Worm (Caenorhabditis elegans) whole organism, L3 larva: Measurements from ENCODE around the gene ani-3.

Experiments used
- ZK546.5 ChIP-seq: sonication (generic microtip); optimal IDR thresholded peaks from 2 replicates; lab custom pipeline; 2017; ENCODE audit warnings: missing biosample characterization, missing genetic modification characterization
- aly-2 ChIP-seq: fragments of 150-350 bp; optimal IDR thresholded peaks from 2 replicates; lab custom pipeline; 2014; ENCODE audit warnings: missing biosample characterization, missing genetic modification characterization
- ama-1 ChIP-seq: fragments of 150-350 bp; optimal IDR thresholded peaks from 2 replicates; lab custom pipeline; 2018
- ceh-16 ChIP-seq: sonication (generic microtip); optimal IDR thresholded peaks from 2 replicates; lab custom pipeline; 2017; ENCODE audit warnings: missing biosample characterization, missing genetic modification characterization
- ceh-28 ChIP-seq: fragments of 150-350 bp; optimal IDR thresholded peaks from 2 replicates; lab custom pipeline; 2014; ENCODE audit warnings: missing biosample characterization, missing genetic modification reagents, missing genetic modification characterization
- ceh-9 ChIP-seq: sonication (generic microtip); optimal IDR thresholded peaks from 2 replicates; lab custom pipeline; 2018; ENCODE audit warnings: missing biosample characterization, missing genetic modification characterization
- daf-12 ChIP-seq: fragments of 150-350 bp; optimal IDR thresholded peaks from 2 replicates; lab custom pipeline; 2014; ENCODE audit warnings: missing biosample characterization, missing genetic modification reagents, missing genetic modification characterization
- elt-1 ChIP-seq: fragments of 150-350 bp; optimal IDR thresholded peaks from 2 replicates; lab custom pipeline; 2014; ENCODE audit warnings: missing biosample characterization, missing genetic modification characterization
- elt-2 ChIP-seq: sonication (generic microtip); optimal IDR thresholded peaks from 2 replicates; lab custom pipeline; 2016; ENCODE audit warnings: missing genetic modification reagents, mild to moderate bottlenecking, missing genetic modification characterization, missing compliant biosample characterization
- eor-1 ChIP-seq, 2 experiments: fragments of 150-350 bp; optimal IDR thresholded peaks; 2 replicates each; lab custom pipeline; 2014 to 2018; ENCODE audit warnings: missing biosample characterization in 2 of 2, missing genetic modification characterization in 2 of 2
- fkh-10 ChIP-seq: sonication (generic microtip); optimal IDR thresholded peaks from 2 replicates; lab custom pipeline; 2017; ENCODE audit warnings: missing biosample characterization, missing genetic modification reagents, missing genetic modification characterization
- fos-1 ChIP-seq: fragments of 150-350 bp; optimal IDR thresholded peaks from 2 replicates; lab custom pipeline; 2014; ENCODE audit warnings: missing biosample characterization, missing genetic modification characterization
- hmg-11 ChIP-seq: sonication (generic microtip); optimal IDR thresholded peaks from 2 replicates; lab custom pipeline; 2016; ENCODE audit warnings: missing genetic modification characterization, missing compliant biosample characterization
- jun-1 ChIP-seq: fragments of 150-350 bp; optimal IDR thresholded peaks from 2 replicates; lab custom pipeline; 2014; ENCODE audit warnings: missing biosample characterization, missing genetic modification reagents, missing genetic modification characterization
- lin-15B ChIP-seq: fragments of 150-350 bp; optimal IDR thresholded peaks from 2 replicates; lab custom pipeline; 2014; ENCODE audit warnings: missing biosample characterization, missing genetic modification characterization
- lsy-12 ChIP-seq: sonication (generic microtip); optimal IDR thresholded peaks from 2 replicates; lab custom pipeline; 2016; ENCODE audit warnings: mild to moderate bottlenecking, missing genetic modification characterization, missing compliant biosample characterization
- mdl-1 ChIP-seq: fragments of 150-350 bp; optimal IDR thresholded peaks from 2 replicates; lab custom pipeline; 2014; ENCODE audit warnings: missing biosample characterization, missing genetic modification characterization
- nfya-1 ChIP-seq: sonication (generic microtip); optimal IDR thresholded peaks from 2 replicates; lab custom pipeline; 2017; ENCODE audit warnings: missing genetic modification characterization, mild to moderate bottlenecking, missing compliant biosample characterization, antibody characterized with exemption, moderate library complexity; ENCODE audit not compliant: insufficient read depth
- nhr-11 ChIP-seq: fragments of 150-350 bp; optimal IDR thresholded peaks from 2 replicates; lab custom pipeline; 2014; ENCODE audit warnings: missing biosample characterization, missing genetic modification characterization
- nhr-23 ChIP-seq: fragments of 150-350 bp; optimal IDR thresholded peaks from 2 replicates; lab custom pipeline; 2014; ENCODE audit warnings: missing biosample characterization, missing genetic modification reagents, missing genetic modification characterization
- nhr-43 ChIP-seq: sonication (generic microtip); optimal IDR thresholded peaks from 2 replicates; lab custom pipeline; 2016; ENCODE audit warnings: mild to moderate bottlenecking, missing genetic modification characterization, missing compliant biosample characterization; ENCODE audit not compliant: poor library complexity, severe bottlenecking
- nhr-67 ChIP-seq: fragments of 150-350 bp; optimal IDR thresholded peaks from 2 replicates; lab custom pipeline; 2014; ENCODE audit warnings: missing biosample characterization, missing genetic modification characterization
- nhr-76 ChIP-seq: fragments of 150-350 bp; sonication (generic microtip); optimal IDR thresholded peaks from 5 replicates; lab custom pipeline; 2014; ENCODE audit warnings: missing biosample characterization, missing genetic modification characterization
- nhr-77 ChIP-seq: fragments of 150-350 bp; optimal IDR thresholded peaks from 2 replicates; lab custom pipeline; 2014; ENCODE audit warnings: missing biosample characterization, missing genetic modification characterization
- pqm-1 ChIP-seq: fragments of 150-350 bp; optimal IDR thresholded peaks from 2 replicates; lab custom pipeline; 2017; ENCODE audit warnings: missing biosample characterization, missing genetic modification characterization, inconsistent platforms
- sea-2 ChIP-seq: fragments of 150-350 bp; sonication (generic microtip); optimal IDR thresholded peaks from 4 replicates; lab custom pipeline; 2014; ENCODE audit warnings: missing biosample characterization, missing genetic modification reagents, missing genetic modification characterization
- snpc-4 ChIP-seq: fragments of 150-350 bp; optimal IDR thresholded peaks from 2 replicates; lab custom pipeline; 2014; ENCODE audit warnings: missing biosample characterization, missing genetic modification characterization
- unc-39 ChIP-seq: sonication (generic microtip); optimal IDR thresholded peaks from 4 replicates; lab custom pipeline; 2017; ENCODE audit warnings: missing biosample characterization, missing genetic modification characterization
- zag-1 ChIP-seq: fragments of 150-350 bp; optimal IDR thresholded peaks from 2 replicates; lab custom pipeline; 2014; ENCODE audit warnings: missing biosample characterization, missing genetic modification characterization
- ztf-11 ChIP-seq: fragments of 150-350 bp; optimal IDR thresholded peaks from 2 replicates; lab custom pipeline; 2014; ENCODE audit warnings: missing biosample characterization, missing genetic modification characterization

ani-3 gene

DNA sequence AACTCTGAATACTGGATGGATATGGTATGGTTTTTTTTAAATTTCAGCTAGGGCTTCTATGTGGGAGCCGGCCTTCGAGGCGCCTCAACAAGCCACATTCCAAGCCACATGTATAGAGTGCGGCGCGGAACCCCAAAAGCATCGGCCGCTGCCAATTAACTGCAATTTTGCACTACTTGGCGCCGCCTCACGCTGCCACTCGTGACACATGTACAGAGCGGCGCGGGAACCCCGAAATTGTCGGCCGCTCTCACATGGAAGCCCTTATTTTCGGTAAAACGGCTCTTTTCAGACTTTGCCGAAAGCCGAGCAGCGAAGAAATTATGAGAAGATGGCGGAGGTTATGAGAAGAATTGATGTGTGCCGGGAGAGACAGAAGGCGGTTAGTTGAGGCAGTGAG lies 46.3 kb downstream of the ani-3 start:
- TF ChIP-seq elt-1 (tag; lab: Kevin White, UChicago): no peak
- no peak for TF ChIP-seq fos-1 (tag; lab: Kevin White, UChicago)
- no peak for TF ChIP-seq nhr-23 (tag; lab: Kevin White, UChicago)
- TF ChIP-seq zag-1 (tag; lab: Kevin White, UChicago): no peak
- TF ChIP-seq nhr-43 (tag; lab: Kevin White, UChicago): no peak
- TF ChIP-seq nfya-1 (tag; lab: Kevin White, UChicago): no peak
- no peak for TF ChIP-seq unc-39
- TF ChIP-seq nhr-11 (tag; lab: Kevin White, UChicago): no peak
- no peak for TF ChIP-seq lsy-12 (tag; lab: Kevin White, UChicago)

- TF ChIP-seq nhr-43 (tag; lab: Kevin White, UChicago): no peak
- TF ChIP-seq ceh-28 (tag; lab: Kevin White, UChicago): peak; percentile 85
Observed at ce11 chrV:19744210-19744609, 46.7 kb downstream of the ani-3 start.

DNA sequence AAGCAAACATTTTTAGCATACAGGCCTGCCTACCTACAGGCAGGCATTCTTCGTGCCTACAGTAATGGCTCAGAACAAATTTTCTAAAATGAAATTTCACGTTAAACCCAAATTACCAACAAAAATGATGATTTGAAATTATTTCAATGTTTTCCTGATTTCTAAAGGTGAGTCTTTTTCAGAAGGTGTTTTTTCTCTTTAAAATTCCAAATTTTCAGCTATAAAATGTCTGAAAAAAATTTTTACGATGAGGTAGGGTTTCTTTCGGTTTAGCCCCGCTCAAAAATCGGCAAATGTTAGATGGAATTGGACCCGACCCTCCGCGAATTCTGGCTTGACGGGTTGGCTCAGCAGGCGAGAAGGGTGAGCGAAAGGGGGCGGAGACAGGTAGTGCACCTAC lies 48.3 kb downstream of the ani-3 start, which contains the start of gene W04E12.5:
W04E12.5 (plus strand) TSS at position 301 of the 400 bp plus-strand sequence.
- TF ChIP-seq ama-1: no peak
- no peak for TF ChIP-seq jun-1 (tag; lab: Kevin White, UChicago)

DNA sequence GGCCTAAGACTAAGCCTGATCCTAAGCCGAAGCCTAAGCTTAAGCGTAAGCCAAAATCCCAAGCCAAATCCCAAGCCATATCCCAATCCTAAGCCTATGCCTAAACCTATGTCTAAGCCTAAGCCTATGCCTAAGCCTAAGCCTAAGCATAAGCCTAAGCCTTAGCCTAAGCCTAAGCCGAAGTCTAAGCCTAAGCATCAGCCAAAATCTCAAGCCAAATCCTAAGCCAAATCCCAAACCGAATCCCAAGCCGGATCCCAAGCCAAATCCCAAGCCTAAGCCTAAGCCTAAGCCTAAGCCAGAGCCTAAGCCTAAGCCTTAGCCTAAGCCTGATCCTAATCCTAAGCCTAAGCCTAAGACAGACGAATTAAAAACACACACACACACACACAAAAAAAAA lies 49.6 kb downstream of the ani-3 start:
- TF ChIP-seq snpc-4 (no peak), nhr-76 (tag; lab: Kevin White, UChicago) (no peak), pqm-1 (tag; lab: Kevin White, UChicago) (no peak), lsy-12 (tag; lab: Kevin White, UChicago) (no peak), sea-2 (GFP tag; lab: Kevin White, UChicago) (no peak), nhr-77 (tag; lab: Kevin White, UChicago) (no peak), eor-1 (tag; optimal IDR thresholded peaks at IDR 0.05; lab: Kevin White, UChicago) (no peak)

ce11 chrV:19751124-19751523 lies 53.6 kb downstream of the ani-3 start, which contains the start of gene clec-49:
Gene clec-49 (minus strand): TSS chrV:19751226.
- TF ChIP-seq nhr-67 (tag; lab: Kevin White, UChicago): no peak
- no peak for TF ChIP-seq nhr-76 (tag; lab: Kevin White, UChicago)
- TF ChIP-seq ztf-11: no peak
- no peak for TF ChIP-seq hmg-11
- TF ChIP-seq ceh-16: no peak
- peak; percentile 69 for TF ChIP-seq elt-2 (tag; lab: Kevin White, UChicago)
- TF ChIP-seq ceh-28 (tag; lab: Kevin White, UChicago): no peak
- TF ChIP-seq pqm-1 (tag; lab: Kevin White, UChicago): peak; percentile 65
- no peak for TF ChIP-seq daf-12 (tag; lab: Kevin White, UChicago)
- TF ChIP-seq ceh-9: no peak

- TF ChIP-seq fkh-10 (GFP tag; lab: Kevin White, UChicago) (no peak), mdl-1 (no peak), nhr-23 (tag; lab: Kevin White, UChicago) (no peak), aly-2 (no peak), lin-15B (tag; lab: Kevin White, UChicago) (no peak), hmg-11 (no peak), ceh-16 (no peak), pqm-1 (tag; lab: Kevin White, UChicago) (no peak), ZK546.5 (tag; lab: Kevin White, UChicago) (no peak), ama-1 (no peak), nhr-76 (tag; lab: Kevin White, UChicago) (no peak), sea-2 (GFP tag; lab: Kevin White, UChicago) (no peak), nhr-67 (tag; lab: Kevin White, UChicago) (no peak), elt-1 (tag; lab: Kevin White, UChicago) (no peak), daf-12 (tag; lab: Kevin White, UChicago) (no peak), nfya-1 (tag; lab: Kevin White, UChicago) (no peak), eor-1 (tag; optimal IDR thresholded peaks at IDR 0.05; lab: Kevin White, UChicago) (no peak), ceh-9 (no peak)
Observed at ce11 chrV:19752879-19753278, 55.3 kb downstream of the ani-3 start.
